Worm (Caenorhabditis elegans) whole organism, young adult: ENCODE data around the gene Y57G11B.6.
"Not testable (repeated sequence)": the region's sequence is repeated elsewhere in the genome, so short reads cannot be mapped to it uniquely, and the experiment has no call there.

ENCODE experiments used
- B0261.1 ChIP-seq: sonication (generic microtip); optimal IDR thresholded peaks from 2 replicates; lab custom pipeline; 2016; ENCODE audit warnings: mild to moderate bottlenecking, missing genetic modification characterization, moderate library complexity, missing compliant biosample characterization
- B0336.3 ChIP-seq: fragments of 200-800 bp; sonication (Bioruptor generic); IDR thresholded peaks from 2 replicates; pipeline ENCODE4 v1.3.6; 2022; ENCODE audit warnings: missing genetic modification characterization, missing compliant biosample characterization
- D2030.7 ChIP-seq: fragments of 200-800 bp; sonication (Bioruptor generic); IDR thresholded peaks from 2 replicates; pipeline ENCODE4 v1.3.6; 2022; ENCODE audit warnings: missing genetic modification reagents, missing genetic modification characterization, missing compliant biosample characterization
- F49E8.2 ChIP-seq: sonication (generic microtip); optimal IDR thresholded peaks from 3 replicates; lab custom pipeline; 2017; ENCODE audit warnings: missing genetic modification characterization, mild to moderate bottlenecking, missing compliant biosample characterization, antibody characterized with exemption, moderate library complexity; ENCODE audit not compliant: insufficient read depth
- F52B5.7 ChIP-seq: sonication (generic microtip); optimal IDR thresholded peaks from 2 replicates; lab custom pipeline; 2016; ENCODE audit warnings: mild to moderate bottlenecking, missing genetic modification characterization, missing compliant biosample characterization
- F55B11.4 ChIP-seq: sonication (generic microtip); optimal IDR thresholded peaks from 2 replicates; lab custom pipeline; 2016; ENCODE audit warnings: missing compliant biosample characterization, missing genetic modification characterization, borderline replicate concordance; ENCODE audit not compliant: insufficient read depth
- F57A8.1 ChIP-seq: fragments of 200-800 bp; sonication (Bioruptor generic); optimal IDR thresholded peaks from 2 replicates; lab custom pipeline; 2018; ENCODE audit warnings: mild to moderate bottlenecking, missing genetic modification characterization, moderate library complexity, missing compliant biosample characterization
- F57C9.4 ChIP-seq: sonication (generic microtip); optimal IDR thresholded peaks from 2 replicates; lab custom pipeline; 2017; ENCODE audit warnings: mild to moderate bottlenecking, missing genetic modification characterization, missing compliant biosample characterization
- T26A5.8 ChIP-seq: sonication (generic microtip); optimal IDR thresholded peaks from 2 replicates; lab custom pipeline; 2016; ENCODE audit warnings: missing genetic modification characterization, missing compliant biosample characterization
- attf-3 ChIP-seq: fragments of 200-800 bp; sonication (Bioruptor generic); conservative IDR thresholded peaks from 2 replicates; pipeline ENCODE4 v1.3.6; 2022; ENCODE audit warnings: missing genetic modification reagents, missing genetic modification characterization, missing compliant biosample characterization
- attf-5 ChIP-seq: fragments of 200-800 bp; sonication (Bioruptor generic); optimal IDR thresholded peaks from 2 replicates; lab custom pipeline; 2018; ENCODE audit warnings: mild to moderate bottlenecking, missing genetic modification characterization, missing compliant biosample characterization
- bed-1 ChIP-seq: fragments of 200-800 bp; sonication (Bioruptor generic); IDR thresholded peaks from 2 replicates; pipeline ENCODE4 v1.3.6; 2022; ENCODE audit warnings: missing genetic modification reagents, missing genetic modification characterization, missing compliant biosample characterization
- ceh-100 ChIP-seq: fragments of 200-800 bp; sonication (Bioruptor generic); IDR thresholded peaks from 2 replicates; pipeline ENCODE4 v1.3.6; 2022; ENCODE audit warnings: missing genetic modification reagents, missing genetic modification characterization, missing compliant biosample characterization
- ceh-58 ChIP-seq: fragments of 200-800 bp; sonication (Bioruptor generic); IDR thresholded peaks from 2 replicates; pipeline ENCODE4 v1.3.6; 2022; ENCODE audit warnings: missing genetic modification characterization, missing compliant biosample characterization
- chd-7 ChIP-seq: sonication (generic microtip); optimal IDR thresholded peaks from 2 replicates; lab custom pipeline; 2016; ENCODE audit warnings: mild to moderate bottlenecking, missing genetic modification characterization, moderate library complexity, missing compliant biosample characterization
- dpff-1 ChIP-seq: sonication (generic microtip); optimal IDR thresholded peaks from 2 replicates; lab custom pipeline; 2017; ENCODE audit warnings: mild to moderate bottlenecking, missing genetic modification characterization, missing compliant biosample characterization
- egrh-3 ChIP-seq: fragments of 200-800 bp; sonication (Bioruptor generic); IDR thresholded peaks from 2 replicates; pipeline ENCODE4 v1.3.6; 2022; ENCODE audit warnings: missing genetic modification reagents, missing genetic modification characterization, missing compliant biosample characterization
- fkh-3 ChIP-seq: sonication (generic microtip); optimal IDR thresholded peaks from 2 replicates; lab custom pipeline; 2016; ENCODE audit warnings: mild to moderate bottlenecking, missing genetic modification characterization, missing compliant biosample characterization
- gei-17 ChIP-seq: fragments of 200-800 bp; sonication (Bioruptor generic); optimal IDR thresholded peaks from 2 replicates; lab custom pipeline; 2018; ENCODE audit warnings: mild to moderate bottlenecking, missing genetic modification characterization, missing compliant biosample characterization
- him-1 ChIP-seq: sonication (generic microtip); optimal IDR thresholded peaks from 2 replicates; lab custom pipeline; 2016; ENCODE audit warnings: missing genotype, missing genetic modification reagents, missing genetic modification characterization, missing compliant biosample characterization
- lag-1 ChIP-seq: fragments of 200-800 bp; sonication (Bioruptor generic); IDR thresholded peaks from 2 replicates; pipeline ENCODE4 v1.3.6; 2022; ENCODE audit warnings: missing genetic modification reagents, missing genetic modification characterization, missing compliant biosample characterization
- lin-40 ChIP-seq: sonication (generic microtip); optimal IDR thresholded peaks from 2 replicates; lab custom pipeline; 2016; ENCODE audit warnings: missing genetic modification characterization, mild to moderate bottlenecking, missing compliant biosample characterization, missing genotype, missing genetic modification reagents
- lsl-1 ChIP-seq: fragments of 200-800 bp; sonication (Bioruptor generic); optimal IDR thresholded peaks from 2 replicates; lab custom pipeline; 2018; ENCODE audit warnings: mild to moderate bottlenecking, missing genetic modification characterization, moderate library complexity, missing compliant biosample characterization
- madf-3 ChIP-seq: fragments of 200-800 bp; sonication (Bioruptor generic); IDR thresholded peaks from 2 replicates; pipeline ENCODE4 v1.3.6; 2022; ENCODE audit warnings: missing genetic modification reagents, missing genetic modification characterization, missing compliant biosample characterization
- mes-4 ChIP-seq: sonication (generic microtip); optimal IDR thresholded peaks from 2 replicates; lab custom pipeline; 2016; ENCODE audit warnings: missing genotype, missing genetic modification characterization, missing compliant biosample characterization
- mxl-1 ChIP-seq: sonication (generic microtip); optimal IDR thresholded peaks from 2 replicates; lab custom pipeline; 2016; ENCODE audit warnings: missing genetic modification characterization, missing compliant biosample characterization
- nhr-120 ChIP-seq: fragments of 200-800 bp; sonication (Bioruptor generic); IDR thresholded peaks from 2 replicates; pipeline ENCODE4 v1.3.6; 2022; ENCODE audit warnings: missing genetic modification characterization, missing compliant biosample characterization
- nhr-80 ChIP-seq: sonication (generic microtip); optimal IDR thresholded peaks from 2 replicates; lab custom pipeline; 2016; ENCODE audit warnings: missing genetic modification characterization, missing compliant biosample characterization
- rcor-1 ChIP-seq: fragments of 200-800 bp; sonication (Bioruptor generic); IDR thresholded peaks from 2 replicates; pipeline ENCODE4 v1.3.6; 2022; ENCODE audit warnings: missing genetic modification reagents, missing genetic modification characterization, missing compliant biosample characterization
- rec-8 ChIP-seq, 2 experiments: sonication (generic microtip); optimal IDR thresholded peaks; 2 replicates each; lab custom pipeline; 2016; ENCODE audit warnings: mild to moderate bottlenecking in 2 of 2, missing genetic modification characterization in 2 of 2, missing genetic modification reagents in 2 of 2, missing genotype in 2 of 2, missing biosample characterization in 1 of 2, missing compliant biosample characterization in 1 of 2, moderate library complexity in 1 of 2
- rpc-1 ChIP-seq, 2 experiments: fragments of 150-350 bp in 1 of 2; sonication (generic microtip) in 1 of 2; optimal IDR thresholded peaks; 2 replicates each; lab custom pipeline; 2014 to 2018; ENCODE audit warnings: missing biosample characterization in 1 of 2, missing genetic modification characterization in 1 of 2, missing genetic modification reagents in 1 of 2, missing genotype in 1 of 2
- snpc-1.1 ChIP-seq: sonication (generic microtip); optimal IDR thresholded peaks from 2 replicates; lab custom pipeline; 2017; ENCODE audit warnings: missing genetic modification characterization, mild to moderate bottlenecking, missing compliant biosample characterization, antibody characterized with exemption, moderate library complexity, missing genotype, missing genetic modification reagents; ENCODE audit not compliant: insufficient read depth
- unc-62 ChIP-seq: fragments of 150-350 bp; optimal IDR thresholded peaks from 2 replicates; lab custom pipeline; 2014; ENCODE audit warnings: missing biosample characterization, missing genetic modification reagents, missing genetic modification characterization
- zim-3 ChIP-seq: sonication (generic microtip); optimal IDR thresholded peaks from 2 replicates; lab custom pipeline; 2017; ENCODE audit warnings: mild to moderate bottlenecking, missing genetic modification characterization, moderate library complexity, missing compliant biosample characterization
- ztf-25 ChIP-seq: fragments of 200-800 bp; sonication (Bioruptor generic); IDR thresholded peaks from 2 replicates; pipeline ENCODE4 v1.3.6; 2022; ENCODE audit warnings: missing genetic modification reagents, missing genetic modification characterization, missing compliant biosample characterization

Y57G11B.6 gene

ce11 chrIV:14557642-14558041 is 3.0 kb upstream of the Y57G11B.6 start:
- TF ChIP-seq nhr-80 (tag; lab: Kevin White, UChicago) (no peak), chd-7 (tag; lab: Kevin White, UChicago) (no peak), mes-4 (no peak), unc-62 (GFP tag; lab: Kevin White, UChicago) (no peak)

ce11 chrIV:14551870-14552269 is 2.8 kb downstream of the Y57G11B.6 start, which contains the start of gene pals-30:
Gene pals-30 (minus strand): TSS chrIV:14551970.
- TF ChIP-seq fkh-3, F52B5.7, him-1 (tag; lab: Kevin White, UChicago): not testable (repeated sequence)

DNA sequence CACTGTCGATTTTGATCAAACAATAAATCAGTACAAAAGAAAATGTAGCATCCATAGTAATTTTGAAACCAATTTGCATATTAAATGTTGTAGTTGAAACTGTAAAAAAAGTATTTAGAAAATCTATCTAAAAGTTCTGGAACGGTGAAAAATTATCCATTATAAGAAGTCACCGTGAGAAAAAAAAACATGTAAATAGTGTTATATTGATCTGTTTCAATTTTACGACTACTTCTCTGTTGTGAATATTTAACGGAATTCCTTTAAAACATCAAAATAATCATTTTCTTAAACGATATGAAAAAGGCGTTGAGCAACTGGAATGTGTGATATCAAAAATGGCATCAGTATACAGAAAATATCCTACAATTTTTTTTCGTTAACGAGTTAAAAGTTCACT is 5.4 kb downstream of the Y57G11B.6 start, which contains the start of gene T27E7.9:
Gene T27E7.9 (minus strand): TSS at position 101 of the 400 bp plus-strand sequence.
- no peak for TF ChIP-seq zim-3
- no peak for TF ChIP-seq rpc-1 (optimal IDR thresholded peaks at IDR 0.05; lab: Kevin White, UChicago)
- no peak for TF ChIP-seq rpc-1 (tag; optimal IDR thresholded peaks at IDR 0.05; lab: Kevin White, UChicago)
- TF ChIP-seq lag-1 (GFP tag; lab: Robert Waterston, UW) = no peak
- no peak for TF ChIP-seq lsl-1 (GFP tag; lab: Kevin White, UChicago)
- no peak for TF ChIP-seq rcor-1 (GFP tag; lab: Robert Waterston, UW)
- TF ChIP-seq T26A5.8 = no peak
- TF ChIP-seq, all 124 proteins: peak for 0

- TF ChIP-seq egrh-3 (GFP tag; lab: Robert Waterston, UW) (no peak), gei-17 (GFP tag; lab: Kevin White, UChicago) (no peak), rec-8 (tag; optimal IDR thresholded peaks at IDR 0.05; lab: Kevin White, UChicago) (no peak), snpc-1.1 (no peak), F49E8.2 (tag; lab: Kevin White, UChicago) (no peak), nhr-120 (no peak), bed-1 (GFP tag; lab: Robert Waterston, UW) (no peak), B0336.3 (GFP tag; lab: Robert Waterston, UW) (no peak)
Measured at ce11 chrIV:14547292-14547691, 7.4 kb downstream of the Y57G11B.6 start.

DNA sequence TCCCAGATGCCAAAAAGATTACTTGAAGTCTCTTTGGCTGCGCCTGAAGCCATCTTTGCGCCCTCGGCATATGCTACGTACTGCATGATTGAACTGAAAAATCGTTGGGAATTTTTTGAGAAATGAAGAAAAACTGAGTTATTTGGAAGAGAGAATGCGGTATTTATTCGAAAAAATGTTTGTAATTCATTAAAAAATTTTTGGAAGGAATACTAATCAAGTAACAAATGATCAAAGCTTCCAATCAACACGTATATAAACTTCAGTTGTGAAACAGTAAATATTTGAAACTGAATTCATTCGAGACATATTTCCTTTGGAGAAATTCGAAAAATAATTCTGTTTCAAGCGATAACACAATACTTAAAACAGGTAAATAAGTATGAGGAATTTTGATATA is 12.2 kb downstream of the Y57G11B.6 start, which contains the start of gene pals-29:
Gene pals-29 (minus strand): TSS at position 101 of the 400 bp plus-strand sequence.
- TF ChIP-seq mxl-1 (tag; lab: Kevin White, UChicago) = no peak
- no peak for TF ChIP-seq ztf-25 (GFP tag; lab: Robert Waterston, UW)
- TF ChIP-seq F55B11.4 (tag; lab: Kevin White, UChicago) = no peak
- no peak for TF ChIP-seq nhr-120
- TF ChIP-seq unc-62 (GFP tag; lab: Kevin White, UChicago) = no peak
- TF ChIP-seq lin-40 = no peak
- no peak for TF ChIP-seq ceh-58 (GFP tag; lab: Robert Waterston, UW)
- no peak for TF ChIP-seq attf-3 (GFP tag; lab: Robert Waterston, UW)
- TF ChIP-seq B0261.1 = no peak
- TF ChIP-seq dpff-1 = no peak
- no peak for TF ChIP-seq ceh-100 (GFP tag; lab: Robert Waterston, UW)
- no peak for TF ChIP-seq madf-3 (GFP tag; lab: Robert Waterston, UW)
- TF ChIP-seq F57C9.4 = no peak
- TF ChIP-seq D2030.7 (GFP tag; lab: Robert Waterston, UW) = no peak
- no peak for TF ChIP-seq attf-5 (GFP tag; lab: Kevin White, UChicago)
- no peak for TF ChIP-seq F57A8.1 (GFP tag; lab: Kevin White, UChicago)
